Fruit fly (Drosophila melanogaster) whole organism: ENCODE measurements around the gene Taf11.

Source experiments
- Dll ChIP-seq: fragments of >200 bp; optimal IDR thresholded peaks from 2 replicates; lab custom pipeline; 2017
- EcR ChIP-seq, 2 experiments: fragments of >200 bp; optimal IDR thresholded peaks; 2 replicates each; lab custom pipeline; 2017; ENCODE audit warnings: missing biosample characterization in 2 of 2, missing genetic modification characterization in 2 of 2, missing genetic modification reagents in 2 of 2
- pan ChIP-seq: fragments of >200 bp; optimal IDR thresholded peaks from 2 replicates; lab custom pipeline; 2017
- psq ChIP-seq: fragments of >200 bp; optimal IDR thresholded peaks from 2 replicates; lab custom pipeline; 2017
- usp ChIP-seq: fragments of >200 bp; optimal IDR thresholded peaks from 2 replicates; lab custom pipeline; 2017; ENCODE audit warnings: missing biosample characterization, missing genetic modification characterization, mixed read lengths

- TF ChIP-seq usp: no peak
- no peak for TF ChIP-seq pan (lab: Kevin White, UChicago)
- no peak for TF ChIP-seq psq (lab: Kevin White, UChicago)
- TF ChIP-seq Dll (lab: Kevin White, UChicago): no peak
- TF ChIP-seq EcR (GFP tag; optimal IDR thresholded peaks at IDR 0.05; lab: Kevin White, UChicago): no peak
Observed at dm6 chr2L:9729618-9730284, 33.3 kb downstream of the Taf11 start, which contains the start of gene CG13116.
